Worm (Caenorhabditis elegans): ENCODE results near the gene sptl-2.

sptl-2 gene

ce11 chrV:8027429-8028142, 10.6 kb downstream of the sptl-2 start:
- no peak for TF ChIP-seq snpc-4 (GFP tag; optimal IDR thresholded peaks at IDR 0.05)
- TF ChIP-seq snpc-4 (tag; optimal IDR thresholded peaks at IDR 0.05), result no peak
- no peak for TF ChIP-seq mes-4 (tag; optimal IDR thresholded peaks at IDR 0.05)
- TF ChIP-seq hmg-1.2 (GFP tag; IDR thresholded peaks at IDR 0.05), result no peak
- TF ChIP-seq die-1 (tag; optimal IDR thresholded peaks at IDR 0.05), result no peak
- TF ChIP-seq unc-130 (GFP tag; optimal IDR thresholded peaks at IDR 0.05), result no peak
- TF ChIP-seq sdz-38 (tag; optimal IDR thresholded peaks at IDR 0.05), result no peak
- no peak for TF ChIP-seq Y56A3A.18 (GFP tag; IDR thresholded peaks at IDR 0.05)
- no peak for TF ChIP-seq bed-1 (GFP tag; IDR thresholded peaks at IDR 0.05)
- no peak for TF ChIP-seq lsy-27 (tag; optimal IDR thresholded peaks at IDR 0.05; ENCODE audit: borderline replicate concordance, insufficient read depth)
- TF ChIP-seq rcor-1 (GFP tag; IDR thresholded peaks at IDR 0.05), result no peak

DNA sequence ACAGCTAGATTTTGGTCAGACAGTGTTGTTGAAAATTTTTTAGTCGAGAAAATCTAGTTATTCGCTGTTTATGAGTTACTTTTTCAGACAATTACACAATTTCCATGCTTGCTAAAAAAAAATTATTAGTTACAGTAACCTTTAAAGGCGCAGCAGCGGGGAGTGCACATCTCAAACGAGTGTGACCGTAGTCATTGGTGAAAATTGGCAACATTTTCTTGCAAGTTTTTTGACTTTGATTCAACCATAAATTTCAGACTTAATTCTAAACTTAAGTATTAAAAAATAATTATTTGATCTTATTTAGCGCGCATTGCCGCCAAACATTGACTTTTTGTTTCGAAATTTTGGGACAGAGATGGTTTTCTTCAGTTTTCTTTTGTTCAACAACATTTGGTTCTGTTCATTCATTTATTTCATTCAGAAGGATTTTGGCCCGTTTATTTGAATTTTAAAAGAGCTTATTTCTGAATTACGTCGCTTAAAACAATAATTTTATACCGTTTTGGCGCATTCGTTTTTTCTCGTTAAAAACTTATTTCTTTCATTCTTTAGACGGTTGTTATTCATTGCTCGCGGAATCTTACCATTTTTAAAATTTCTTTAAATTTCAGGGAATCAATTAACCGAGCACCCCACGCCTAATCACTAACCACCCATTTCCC, 11.9 kb downstream of the sptl-2 start, which contains the start of gene oma-2:
TSS of gene oma-2 (plus strand) at position 615 of the 665 bp plus-strand sequence.
- TF ChIP-seq hsf-1 (GFP tag; IDR thresholded peaks at IDR 0.05) (peak; percentile 90), nhr-120 (GFP tag; IDR thresholded peaks at IDR 0.05) (no peak), F22D6.2 (tag; optimal IDR thresholded peaks at IDR 0.05) (no peak), athp-1 (tag; optimal IDR thresholded peaks at IDR 0.05) (no peak), B0019.2 (GFP tag; conservative IDR thresholded peaks at IDR 0.05) (0 out of 2 replicates have a peak, but pooled peaks have one; percentile 22), F10E7.11 (tag; optimal IDR thresholded peaks at IDR 0.05) (no peak), lsy-27 (tag; optimal IDR thresholded peaks at IDR 0.05; ENCODE audit: borderline replicate concordance, insufficient read depth) (no peak), ceh-79 (tag; optimal IDR thresholded peaks at IDR 0.05) (no peak), nhr-90 (tag; optimal IDR thresholded peaks at IDR 0.05) (no peak), K12H6.12 (tag; optimal IDR thresholded peaks at IDR 0.05) (no peak), Y79H2A.3 (GFP tag; conservative IDR thresholded peaks at IDR 0.05) (no peak), snpc-3.4 (tag; optimal IDR thresholded peaks at IDR 0.05) (peak; percentile 1), mes-4 (tag; optimal IDR thresholded peaks at IDR 0.05) (no peak), Y56A3A.18 (GFP tag; IDR thresholded peaks at IDR 0.05) (0 out of 2 replicates have a peak, but pooled peaks have one; percentile 14), pha-4 (tag; optimal IDR thresholded peaks at IDR 0.05) (no peak), xnd-1 (tag; optimal IDR thresholded peaks at IDR 0.05) (peak; percentile 89), egl-18 (GFP tag; IDR thresholded peaks at IDR 0.05) (no peak), mcd-1 (GFP tag; IDR thresholded peaks at IDR 0.05) (peak; percentile 47; the same call in 1 of the 2 replicates), ZK185.1 (tag; optimal IDR thresholded peaks at IDR 0.05; ENCODE audit: poor library complexity, severe bottlenecking) (peak; percentile 18), lin-54 (GFP tag; optimal IDR thresholded peaks at IDR 0.05) (peak; percentile 58), repo-1 (tag; optimal IDR thresholded peaks at IDR 0.05) (no peak), let-526 (GFP tag; IDR thresholded peaks at IDR 0.05) (no peak), F33H1.4 (GFP tag; IDR thresholded peaks at IDR 0.05) (peak; percentile 87), snpc-4 (GFP tag; optimal IDR thresholded peaks at IDR 0.05) (no peak), snpc-4 (tag; optimal IDR thresholded peaks at IDR 0.05) (peak in 1 of 4 experiments; percentile 39), sea-2 (GFP tag; IDR thresholded peaks at IDR 0.05) (no peak), hmg-1.2 (GFP tag; IDR thresholded peaks at IDR 0.05) (peak; percentile 45), madf-6 (GFP tag; IDR thresholded peaks at IDR 0.05) (peak; percentile 96), attf-3 (GFP tag; conservative IDR thresholded peaks at IDR 0.05) (0 out of 2 replicates have a peak, but pooled peaks have one; percentile 21), madf-8 (GFP tag; conservative IDR thresholded peaks at IDR 0.05) (peak; percentile 95), F23B12.7 (tag; optimal IDR thresholded peaks at IDR 0.05; ENCODE audit: insufficient read depth) (peak; percentile 26), dox-1 (GFP tag; IDR thresholded peaks at IDR 0.05) (peak; percentile 56), tbp1 (GFP tag; optimal IDR thresholded peaks at IDR 0.05) (peak; percentile 28), lir-1 (GFP tag; conservative IDR thresholded peaks at IDR 0.05) (no peak), T26A5.8 (tag; optimal IDR thresholded peaks at IDR 0.05) (no peak), ztf-18 (tag; optimal IDR thresholded peaks at IDR 0.05) (peak; percentile 37), ztf-28 (GFP tag; IDR thresholded peaks at IDR 0.05) (no peak), Y53G8AR.9 (GFP tag; conservative IDR thresholded peaks at IDR 0.05) (0 out of 2 replicates have a peak, but pooled peaks have one; percentile 52), ztf-6 (GFP tag; IDR thresholded peaks at IDR 0.05) (no peak)
